Worm (Caenorhabditis elegans) whole organism, young adult: ENCODE results near the gene C16C8.26.
"Not testable (repeated sequence)": the region's sequence is repeated elsewhere in the genome, so short reads cannot be mapped to it uniquely, and the experiment has no call there.

Experiments used
- B0261.1 ChIP-seq: sonication (generic microtip); optimal IDR thresholded peaks from 2 replicates; lab custom pipeline; 2016; ENCODE audit warnings: mild to moderate bottlenecking, missing genetic modification characterization, moderate library complexity, missing compliant biosample characterization
- B0336.3 ChIP-seq: fragments of 200-800 bp; sonication (Bioruptor generic); IDR thresholded peaks from 2 replicates; pipeline ENCODE4 v1.3.6; 2022; ENCODE audit warnings: missing genetic modification characterization, missing compliant biosample characterization
- C06A6.2 ChIP-seq: fragments of 200-800 bp; sonication (Bioruptor generic); conservative IDR thresholded peaks from 2 replicates; pipeline ENCODE4 v1.3.6; 2022; ENCODE audit warnings: missing genetic modification characterization, missing compliant biosample characterization
- F23B12.7 ChIP-seq: sonication (generic microtip); optimal IDR thresholded peaks from 2 replicates; lab custom pipeline; 2017; ENCODE audit warnings: missing genetic modification characterization, mild to moderate bottlenecking, missing compliant biosample characterization, antibody characterized with exemption, moderate library complexity; ENCODE audit not compliant: insufficient read depth
- F52B5.7 ChIP-seq: sonication (generic microtip); optimal IDR thresholded peaks from 2 replicates; lab custom pipeline; 2016; ENCODE audit warnings: mild to moderate bottlenecking, missing genetic modification characterization, missing compliant biosample characterization
- F57A8.1 ChIP-seq: fragments of 200-800 bp; sonication (Bioruptor generic); optimal IDR thresholded peaks from 2 replicates; lab custom pipeline; 2018; ENCODE audit warnings: mild to moderate bottlenecking, missing genetic modification characterization, moderate library complexity, missing compliant biosample characterization
- Y53G8AR.9 ChIP-seq: fragments of 200-800 bp; sonication (Bioruptor generic); conservative IDR thresholded peaks from 2 replicates; pipeline ENCODE4 v1.3.6; 2022; ENCODE audit warnings: missing genetic modification reagents, missing genetic modification characterization, missing compliant biosample characterization
- attf-3 ChIP-seq: fragments of 200-800 bp; sonication (Bioruptor generic); conservative IDR thresholded peaks from 2 replicates; pipeline ENCODE4 v1.3.6; 2022; ENCODE audit warnings: missing genetic modification reagents, missing genetic modification characterization, missing compliant biosample characterization
- attf-5 ChIP-seq: fragments of 200-800 bp; sonication (Bioruptor generic); optimal IDR thresholded peaks from 2 replicates; lab custom pipeline; 2018; ENCODE audit warnings: mild to moderate bottlenecking, missing genetic modification characterization, missing compliant biosample characterization
- cebp-2 ChIP-seq: fragments of 200-800 bp; sonication (Bioruptor generic); IDR thresholded peaks from 2 replicates; pipeline ENCODE4 v1.3.6; 2022; ENCODE audit warnings: missing genetic modification characterization, missing compliant biosample characterization
- dox-1 ChIP-seq: fragments of 200-800 bp; sonication (Bioruptor generic); IDR thresholded peaks from 2 replicates; pipeline ENCODE4 v1.3.6; 2022; ENCODE audit warnings: missing genetic modification reagents, missing genetic modification characterization, missing compliant biosample characterization
- dpff-1 ChIP-seq: sonication (generic microtip); optimal IDR thresholded peaks from 2 replicates; lab custom pipeline; 2017; ENCODE audit warnings: mild to moderate bottlenecking, missing genetic modification characterization, missing compliant biosample characterization
- efl-1 ChIP-seq: fragments of 150-350 bp; optimal IDR thresholded peaks from 2 replicates; lab custom pipeline; 2014; ENCODE audit warnings: missing biosample characterization, missing genetic modification reagents, missing genetic modification characterization
- egl-18 ChIP-seq: fragments of 200-800 bp; sonication (Bioruptor generic); IDR thresholded peaks from 2 replicates; pipeline ENCODE4 v1.3.6; 2022; ENCODE audit warnings: missing genetic modification reagents, missing genetic modification characterization, missing compliant biosample characterization
- egl-44 ChIP-seq: fragments of 200-800 bp; sonication (Bioruptor generic); IDR thresholded peaks from 2 replicates; pipeline ENCODE4 v1.3.6; 2022; ENCODE audit warnings: missing genetic modification reagents, missing genetic modification characterization, missing compliant biosample characterization
- egrh-3 ChIP-seq: fragments of 200-800 bp; sonication (Bioruptor generic); IDR thresholded peaks from 2 replicates; pipeline ENCODE4 v1.3.6; 2022; ENCODE audit warnings: missing genetic modification reagents, missing genetic modification characterization, missing compliant biosample characterization
- ets-4 ChIP-seq: fragments of 200-800 bp; sonication (Bioruptor generic); optimal IDR thresholded peaks from 2 replicates; lab custom pipeline; 2018; ENCODE audit warnings: mild to moderate bottlenecking, missing genetic modification characterization, missing compliant biosample characterization
- gei-17 ChIP-seq: fragments of 200-800 bp; sonication (Bioruptor generic); optimal IDR thresholded peaks from 2 replicates; lab custom pipeline; 2018; ENCODE audit warnings: mild to moderate bottlenecking, missing genetic modification characterization, missing compliant biosample characterization
- hrde-1 ChIP-seq: sonication (generic microtip); optimal IDR thresholded peaks from 2 replicates; lab custom pipeline; 2016; ENCODE audit warnings: missing genetic modification characterization, mild to moderate bottlenecking, missing compliant biosample characterization, moderate library complexity, missing genotype, missing genetic modification reagents, borderline replicate concordance
- hsf-1 ChIP-seq: fragments of 200-800 bp; sonication (Bioruptor generic); IDR thresholded peaks from 2 replicates; pipeline ENCODE4 v1.3.6; 2022; ENCODE audit warnings: missing genetic modification reagents, missing genetic modification characterization, missing compliant biosample characterization
- lag-1 ChIP-seq: fragments of 200-800 bp; sonication (Bioruptor generic); IDR thresholded peaks from 2 replicates; pipeline ENCODE4 v1.3.6; 2022; ENCODE audit warnings: missing genetic modification reagents, missing genetic modification characterization, missing compliant biosample characterization
- let-526 ChIP-seq: fragments of 200-800 bp; sonication (Bioruptor generic); IDR thresholded peaks from 2 replicates; pipeline ENCODE4 v1.3.6; 2022; ENCODE audit warnings: missing genetic modification reagents, missing genetic modification characterization, missing compliant biosample characterization
- lin-26 ChIP-seq: fragments of 200-800 bp; sonication (Bioruptor generic); IDR thresholded peaks from 2 replicates; pipeline ENCODE4 v1.3.6; 2022; ENCODE audit warnings: missing genetic modification reagents, missing genetic modification characterization, missing compliant biosample characterization
- lin-40 ChIP-seq: sonication (generic microtip); optimal IDR thresholded peaks from 2 replicates; lab custom pipeline; 2016; ENCODE audit warnings: missing genetic modification characterization, mild to moderate bottlenecking, missing compliant biosample characterization, missing genotype, missing genetic modification reagents
- madf-10 ChIP-seq: sonication (generic microtip); optimal IDR thresholded peaks from 2 replicates; lab custom pipeline; 2016; ENCODE audit warnings: mild to moderate bottlenecking, missing genetic modification characterization, missing compliant biosample characterization
- xnd-1 ChIP-seq: sonication (generic microtip); optimal IDR thresholded peaks from 2 replicates; lab custom pipeline; 2016; ENCODE audit warnings: missing genotype, missing genetic modification reagents, missing genetic modification characterization, missing compliant biosample characterization
- zfh-2 ChIP-seq: fragments of 200-800 bp; sonication (Bioruptor generic); conservative IDR thresholded peaks from 2 replicates; pipeline ENCODE4 v1.3.6; 2022; ENCODE audit warnings: missing genetic modification reagents, missing genetic modification characterization, missing compliant biosample characterization
- zim-3 ChIP-seq: sonication (generic microtip); optimal IDR thresholded peaks from 2 replicates; lab custom pipeline; 2017; ENCODE audit warnings: mild to moderate bottlenecking, missing genetic modification characterization, moderate library complexity, missing compliant biosample characterization
- ztf-18 ChIP-seq: sonication (generic microtip); optimal IDR thresholded peaks from 2 replicates; lab custom pipeline; 2016; ENCODE audit warnings: missing genotype, mild to moderate bottlenecking, missing genetic modification characterization, missing compliant biosample characterization
- ztf-6 ChIP-seq: fragments of 200-800 bp; sonication (Bioruptor generic); IDR thresholded peaks from 2 replicates; pipeline ENCODE4 v1.3.6; 2022; ENCODE audit warnings: missing genetic modification reagents, missing genetic modification characterization, missing compliant biosample characterization

The C16C8.26 gene

DNA sequence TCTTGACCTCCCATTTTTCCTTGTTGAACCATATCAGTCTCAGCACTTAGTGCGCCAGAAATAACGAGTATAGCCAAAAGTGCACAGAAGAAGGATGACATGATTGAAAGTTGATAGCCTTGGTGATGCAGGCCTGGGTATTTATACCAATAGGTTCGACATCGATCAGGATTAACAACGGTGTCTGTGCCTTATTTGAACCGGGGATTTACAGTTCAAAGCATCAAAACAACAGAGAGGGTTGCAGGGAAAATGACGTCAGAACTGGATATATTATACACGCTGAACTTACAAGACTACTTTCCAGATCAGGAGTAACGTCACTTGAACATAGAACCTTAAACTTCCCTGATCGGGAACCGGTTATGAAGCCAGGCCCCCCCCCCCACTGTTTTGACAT is 14.2 kb upstream of the C16C8.26 start, which contains the start of gene Y49F6B.12:
TSS of gene Y49F6B.12 (minus strand) at position 101 of the 400 bp plus-strand sequence.
- TF ChIP-seq C06A6.2 (GFP tag; lab: Robert Waterston, UW) = no peak
- no peak for TF ChIP-seq B0336.3
- TF ChIP-seq ztf-6 = no peak
- TF ChIP-seq egrh-3 (GFP tag; lab: Robert Waterston, UW) = no peak
- no peak for TF ChIP-seq F23B12.7 (tag; lab: Kevin White, UChicago)
- no peak for TF ChIP-seq lin-26
- TF ChIP-seq lin-40 (tag; lab: Kevin White, UChicago) = no peak
- TF ChIP-seq dox-1 (GFP tag; lab: Robert Waterston, UW) = no peak
- no peak for TF ChIP-seq zim-3 (tag; lab: Kevin White, UChicago)
- TF ChIP-seq hrde-1 (tag; lab: Kevin White, UChicago) = no peak
- TF ChIP-seq lag-1 (GFP tag; lab: Robert Waterston, UW) = no peak
- TF ChIP-seq, all 124 proteins: peak for 0

ce11 chrII:3471603-3472002 is 13.5 kb upstream of the C16C8.26 start, which contains the start of gene Y49F6B.13:
Y49F6B.13 (minus strand) TSS chrII:3471703.
- TF ChIP-seq let-526 (GFP tag; lab: Robert Waterston, UW) (no peak), B0261.1 (no peak), ztf-18 (tag; lab: Kevin White, UChicago) (no peak), gei-17 (no peak)
- TF ChIP-seq, all 124 proteins: peak for 0

DNA sequence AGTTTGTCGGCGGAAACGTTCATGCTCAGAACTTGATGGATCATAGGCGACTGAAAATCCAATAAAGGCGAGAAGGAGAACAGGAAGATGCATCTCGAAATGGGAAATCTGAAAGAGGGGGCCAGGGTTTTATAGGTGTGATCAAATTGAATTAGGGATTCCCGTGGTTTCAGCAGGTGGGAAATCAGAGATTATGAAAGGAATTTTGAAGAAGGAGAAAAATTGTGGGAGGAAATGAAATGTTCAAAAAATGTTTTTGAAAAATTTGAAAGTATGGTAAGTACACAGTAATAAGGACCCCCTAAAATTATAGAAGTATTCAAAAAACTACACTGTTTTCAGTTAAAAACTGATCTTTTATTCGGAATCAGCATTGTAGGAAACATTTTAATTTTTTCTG is 12.4 kb upstream of the C16C8.26 start, which contains the start of gene Y49F6B.20:
TSS of gene Y49F6B.20 (minus strand) at position 101 of the 400 bp plus-strand sequence.
- no peak for TF ChIP-seq ets-4 (GFP tag; lab: Kevin White, UChicago)
- no peak for TF ChIP-seq xnd-1
- no peak for TF ChIP-seq egl-44
- no peak for TF ChIP-seq efl-1 (GFP tag; lab: Kevin White, UChicago)
- TF ChIP-seq zfh-2 (GFP tag; lab: Robert Waterston, UW) = no peak
- no peak for TF ChIP-seq attf-3
- TF ChIP-seq dpff-1 = no peak
- TF ChIP-seq, all 124 proteins: peak for 0

ce11 chrII:3464580-3464979 is 6.5 kb upstream of the C16C8.26 start, which contains the start of gene C16C8.10:
C16C8.10 (minus strand) TSS chrII:3464680.
- TF ChIP-seq F57A8.1 (GFP tag; lab: Kevin White, UChicago); egrh-3 (GFP tag; lab: Robert Waterston, UW); F52B5.7 (tag; lab: Kevin White, UChicago): not testable (repeated sequence)

DNA sequence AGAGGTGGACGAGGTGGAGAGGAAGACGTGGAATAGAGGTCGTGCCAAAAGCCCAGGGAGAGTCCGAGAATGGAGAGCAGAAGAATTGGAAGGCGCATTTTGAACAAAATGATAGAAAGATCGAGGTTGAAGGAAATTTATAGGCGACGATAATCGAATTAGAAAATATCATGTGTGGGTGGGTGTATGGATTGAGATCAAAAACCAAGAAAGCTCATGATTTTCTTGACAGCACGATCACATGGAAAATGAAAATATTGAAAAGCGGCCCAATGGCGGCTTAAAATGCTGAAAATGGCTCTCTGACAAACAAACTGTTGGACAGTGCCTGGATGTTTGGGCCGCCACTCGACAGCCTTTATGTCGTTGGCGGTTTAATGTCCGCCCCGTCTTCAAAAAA is 5.0 kb upstream of the C16C8.26 start, which contains the start of gene C16C8.9:
TSS of gene C16C8.9 (minus strand) at position 101 of the 400 bp plus-strand sequence.
- TF ChIP-seq egl-18 (GFP tag; lab: Robert Waterston, UW) = no peak
- no peak for TF ChIP-seq cebp-2 (GFP tag; lab: Robert Waterston, UW)
- no peak for TF ChIP-seq B0261.1
- TF ChIP-seq madf-10 (tag; lab: Kevin White, UChicago) = no peak
- no peak for TF ChIP-seq hsf-1
- TF ChIP-seq Y53G8AR.9 = no peak

DNA sequence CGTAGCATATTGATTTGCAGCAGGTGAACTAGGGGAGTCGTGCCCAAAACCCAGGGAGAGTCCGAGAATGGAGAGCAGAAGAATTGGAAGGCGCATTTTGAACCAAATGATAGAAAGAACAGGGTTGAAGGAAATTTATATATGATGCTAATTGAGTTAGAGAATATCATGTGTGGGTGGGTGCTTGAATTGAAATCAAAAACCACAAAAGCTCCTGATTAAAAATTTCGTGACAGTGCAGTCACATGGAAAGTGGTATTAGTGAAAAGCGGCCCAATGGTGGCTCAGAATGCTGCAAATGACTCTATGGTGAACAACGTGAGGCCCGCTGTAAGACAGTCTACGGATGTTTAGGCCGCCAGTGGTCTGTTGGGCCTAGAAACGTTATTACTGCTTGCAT is 3.5 kb upstream of the C16C8.26 start, which contains the start of gene C16C8.8:
TSS of gene C16C8.8 (minus strand) at position 101 of the 400 bp plus-strand sequence.
- TF ChIP-seq attf-5 = no peak
